Worm (Caenorhabditis elegans): ENCODE data around the gene F10D7.11.

The F10D7.11 gene

DNA sequence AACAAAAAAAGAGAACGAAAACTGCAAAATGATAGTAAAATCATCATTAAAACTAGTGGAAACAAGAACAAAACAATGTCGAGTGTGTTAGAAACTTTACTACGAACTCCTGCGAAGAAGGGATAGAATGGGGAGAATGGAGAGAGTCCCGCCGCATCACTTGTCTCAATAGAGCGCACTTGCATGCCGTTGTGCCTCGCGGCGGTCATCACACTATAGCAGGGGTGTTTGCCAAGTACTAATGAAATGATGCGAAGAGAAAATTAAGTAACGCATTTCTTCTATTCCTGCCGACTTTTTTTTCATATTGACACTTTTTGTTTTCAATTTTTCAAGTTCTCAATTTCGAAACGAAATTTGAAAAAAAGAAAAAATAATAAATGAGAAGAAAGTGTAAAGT is 29.6 kb downstream of the F10D7.11 start (continued):
- TF ChIP-seq nhr-19 (GFP tag; conservative IDR thresholded peaks at IDR 0.05): peak; percentile 57
- peak; percentile 58 to 77 for TF ChIP-seq lin-35 (GFP tag; optimal IDR thresholded peaks at IDR 0.05)
- no peak for TF ChIP-seq ceh-63 (GFP tag; optimal IDR thresholded peaks at IDR 0.05)
- no peak for TF ChIP-seq ces-1 (GFP tag; optimal IDR thresholded peaks at IDR 0.05)
- peak; percentile 46 for TF ChIP-seq F16B12.6 (tag; optimal IDR thresholded peaks at IDR 0.05)
- TF ChIP-seq hlh-4 (tag; optimal IDR thresholded peaks at IDR 0.05): no peak
- peak; percentile 66 for TF ChIP-seq nhr-90 (tag; optimal IDR thresholded peaks at IDR 0.05; ENCODE audit: poor library complexity)
- peak; percentile 70 for TF ChIP-seq xbp-1 (tag; optimal IDR thresholded peaks at IDR 0.05)
- TF ChIP-seq pag-3 (tag; optimal IDR thresholded peaks at IDR 0.05; ENCODE audit: borderline replicate concordance, insufficient read depth): no peak
- peak; percentile 76 for TF ChIP-seq swsn-7 (tag; optimal IDR thresholded peaks at IDR 0.05)
- TF ChIP-seq ceh-8 (GFP tag; optimal IDR thresholded peaks at IDR 0.05): no peak
- peak; percentile 16 for TF ChIP-seq irx-1 (tag; optimal IDR thresholded peaks at IDR 0.05)
- peak; percentile 78 for TF ChIP-seq nhr-47 (tag; optimal IDR thresholded peaks at IDR 0.05)
- peak; percentile 54 for TF ChIP-seq lin-15B (tag; optimal IDR thresholded peaks at IDR 0.05)
- no peak for TF ChIP-seq zag-1 (tag; optimal IDR thresholded peaks at IDR 0.05)
- TF ChIP-seq egl-13 (tag; optimal IDR thresholded peaks at IDR 0.05): peak; percentile 17
- no peak for TF ChIP-seq hlh-17 (GFP tag; optimal IDR thresholded peaks at IDR 0.05; ENCODE audit: borderline replicate concordance)
- TF ChIP-seq C04F5.9 (tag; optimal IDR thresholded peaks at IDR 0.05): no peak
- no peak for TF ChIP-seq Y116A8C.19 (tag; optimal IDR thresholded peaks at IDR 0.05; ENCODE audit: borderline replicate concordance)
- no peak for TF ChIP-seq alr-1 (tag; optimal IDR thresholded peaks at IDR 0.05; ENCODE audit: borderline replicate concordance)
- no peak for TF ChIP-seq nhr-12 (tag; optimal IDR thresholded peaks at IDR 0.05)
- TF ChIP-seq fkh-8 (tag; optimal IDR thresholded peaks at IDR 0.05): peak; percentile 8
- TF ChIP-seq mab-9 (GFP tag; IDR thresholded peaks at IDR 0.05): no peak
- no peak for TF ChIP-seq aly-2 (tag; optimal IDR thresholded peaks at IDR 0.05)
- TF ChIP-seq dpl-1 (GFP tag; optimal IDR thresholded peaks at IDR 0.05): peak; percentile 30 to 62 (median 43)
- TF ChIP-seq sptf-1 (tag; optimal IDR thresholded peaks at IDR 0.05): no peak
- peak; percentile 86 for TF ChIP-seq snu-23 (GFP tag; optimal IDR thresholded peaks at IDR 0.05)
- TF ChIP-seq sup-37 (GFP tag; optimal IDR thresholded peaks at IDR 0.05): no peak
- peak; percentile 83 for TF ChIP-seq rnt-1 (tag; optimal IDR thresholded peaks at IDR 0.05)
- peak in 3 of 6 experiments; percentile 19 to 38 (median 25) for TF ChIP-seq elt-3 (tag; optimal IDR thresholded peaks at IDR 0.05)
- TF ChIP-seq ets-5 (GFP tag; IDR thresholded peaks at IDR 0.05): no peak
- TF ChIP-seq efl-1 (optimal IDR thresholded peaks at IDR 0.05): peak; percentile 54 to 56
- peak; percentile 40 to 83 for TF ChIP-seq efl-1 (GFP tag; optimal IDR thresholded peaks at IDR 0.05 in 1 of 2)
- peak; percentile 22 for TF ChIP-seq jun-1 (tag; optimal IDR thresholded peaks at IDR 0.05)
- peak; percentile 37 for TF ChIP-seq lin-13 (GFP tag; optimal IDR thresholded peaks at IDR 0.05)
- peak; percentile 45 to 61 (median 53) for TF ChIP-seq ceh-82 (tag; optimal IDR thresholded peaks at IDR 0.05)
- no peak for TF ChIP-seq lin-39 (tag; optimal IDR thresholded peaks at IDR 0.05)
- TF ChIP-seq mep-1 (tag; optimal IDR thresholded peaks at IDR 0.05): peak; percentile 79
- peak; percentile 41 for TF ChIP-seq ztf-4 (tag; optimal IDR thresholded peaks at IDR 0.05)
- peak; percentile 84 for TF ChIP-seq C16A3.4 (tag; optimal IDR thresholded peaks at IDR 0.05)
- TF ChIP-seq unc-130 (tag; optimal IDR thresholded peaks at IDR 0.05): peak; percentile 92
- peak; percentile 36 for TF ChIP-seq unc-86 (tag; optimal IDR thresholded peaks at IDR 0.05)
- peak; percentile 84 for TF ChIP-seq nhr-71 (tag; optimal IDR thresholded peaks at IDR 0.05)
- TF ChIP-seq snpc-4 (tag; optimal IDR thresholded peaks at IDR 0.05): peak; percentile 45
- TF ChIP-seq unc-62 (GFP tag; optimal IDR thresholded peaks at IDR 0.05): no peak
- no peak for TF ChIP-seq grh-1 (GFP tag; IDR thresholded peaks at IDR 0.05)
- TF ChIP-seq nhr-76 (tag; optimal IDR thresholded peaks at IDR 0.05): no peak
- TF ChIP-seq nhr-85 (tag): peak; percentile 88
- peak in 1 of 2 experiments; percentile 56 for TF ChIP-seq mdl-1 (tag; optimal IDR thresholded peaks at IDR 0.05)
